Worm (Caenorhabditis elegans): Measurements from ENCODE around the gene nhr-227.

nhr-227 gene

DNA sequence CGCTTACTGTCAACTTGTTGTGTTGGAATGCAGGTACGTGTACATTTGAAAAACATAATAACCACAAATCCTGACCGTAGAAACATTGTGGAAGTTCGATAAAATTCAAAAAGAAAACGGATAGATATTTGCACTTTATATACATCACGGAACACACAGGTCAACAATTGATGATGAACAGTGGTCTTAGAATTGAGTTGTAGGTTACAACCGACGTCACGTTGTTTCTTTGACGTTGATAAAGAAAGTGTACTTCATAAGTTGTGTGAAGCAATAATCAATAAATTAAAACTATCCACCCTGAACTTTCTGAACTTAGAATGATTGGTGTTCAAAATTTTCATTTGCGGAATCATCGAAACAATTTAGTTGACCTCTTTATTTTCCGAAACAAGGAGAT, 13.5 kb upstream of the nhr-227 start, which contains the start of gene Y5H2A.1:
Gene Y5H2A.1 (minus strand): TSS at position 101 of the 400 bp plus-strand sequence.
- TF ChIP-seq mab-5 (tag; optimal IDR thresholded peaks at IDR 0.05): no peak
- no peak for TF ChIP-seq ztf-11 (tag; optimal IDR thresholded peaks at IDR 0.05)
- no peak for TF ChIP-seq unc-55 (GFP tag; optimal IDR thresholded peaks at IDR 0.05)
- no peak for TF ChIP-seq peb-1 (tag; optimal IDR thresholded peaks at IDR 0.05)
- no peak for TF ChIP-seq ztf-1 (GFP tag; conservative IDR thresholded peaks at IDR 0.05)
- TF ChIP-seq R02D3.7 (tag; optimal IDR thresholded peaks at IDR 0.05): no peak
- no peak for TF ChIP-seq nhr-6 (tag; optimal IDR thresholded peaks at IDR 0.05)
- TF ChIP-seq egl-27 (tag; optimal IDR thresholded peaks at IDR 0.05): no peak
- TF ChIP-seq ceh-16 (tag; optimal IDR thresholded peaks at IDR 0.05): no peak
- no peak for TF ChIP-seq ZK546.5 (tag; optimal IDR thresholded peaks at IDR 0.05)
- TF ChIP-seq nhr-21 (tag; optimal IDR thresholded peaks at IDR 0.05): no peak

DNA sequence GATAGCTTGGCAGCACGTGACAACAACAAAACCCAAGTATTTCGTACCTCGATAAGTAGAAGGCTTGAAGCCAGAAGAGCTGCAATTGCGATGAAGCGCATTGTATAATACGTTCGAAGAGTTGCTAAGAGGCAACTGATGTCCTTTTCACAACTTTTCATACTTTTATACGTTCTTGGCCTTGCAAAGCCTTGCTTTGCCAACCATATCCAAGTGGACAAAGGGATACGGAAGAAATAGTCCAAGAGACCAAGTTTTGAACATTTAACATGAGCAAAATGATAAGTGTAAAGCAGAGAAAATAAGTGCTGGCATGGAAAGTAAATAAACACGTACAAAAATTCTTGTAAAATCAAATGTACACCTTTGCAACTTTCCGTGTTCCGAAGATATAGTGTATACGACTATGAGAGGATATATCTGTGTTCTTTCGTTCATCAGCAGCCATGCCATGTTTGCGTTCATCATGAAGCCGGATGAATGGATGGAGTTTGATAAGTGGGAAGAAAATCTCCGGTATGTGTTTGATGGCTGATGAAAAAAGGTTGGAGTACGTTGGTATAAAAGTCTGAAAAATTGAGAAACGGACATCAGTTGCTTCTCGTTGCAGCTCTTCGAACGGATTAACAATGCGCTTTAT, 10.9 kb upstream of the nhr-227 start, which contains the start of the genes Y5H2A.4 and abu-4:
Gene Y5H2A.4 (minus strand): TSS at position 101 of the 640 bp plus-strand sequence.
Gene abu-4 (plus strand): TSS at position 590 of the 640 bp plus-strand sequence.
- TF ChIP-seq mdl-1 (tag; optimal IDR thresholded peaks at IDR 0.05): no peak
- no peak for TF ChIP-seq elt-3 (tag; optimal IDR thresholded peaks at IDR 0.05)
- TF ChIP-seq lsy-2 (tag; optimal IDR thresholded peaks at IDR 0.05): no peak

DNA sequence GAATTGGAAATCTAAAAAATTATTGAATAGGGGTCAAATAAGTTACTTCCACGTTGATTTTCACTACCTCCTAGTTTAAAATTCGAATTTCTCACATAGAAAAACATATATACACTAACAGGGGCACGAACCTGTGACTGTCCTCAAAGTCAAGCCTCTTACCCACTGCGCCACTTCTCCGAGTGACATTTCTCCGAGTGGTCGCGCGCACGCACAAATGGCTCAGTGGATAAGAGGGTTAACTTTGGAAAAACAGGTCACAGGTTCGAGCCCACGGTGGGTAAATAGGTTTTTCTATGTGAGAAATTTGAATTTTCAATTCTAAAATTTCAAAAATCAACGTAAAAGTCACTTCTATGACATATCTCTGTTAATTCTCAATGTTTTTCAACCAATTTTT, 8.0 kb upstream of the nhr-227 start:
- TF ChIP-seq sma-9 (GFP tag; optimal IDR thresholded peaks at IDR 0.05) (no peak), sma-9 (tag; optimal IDR thresholded peaks at IDR 0.05) (no peak), ZK546.5 (tag; optimal IDR thresholded peaks at IDR 0.05) (no peak), mbf-1 (tag; optimal IDR thresholded peaks at IDR 0.05) (no peak), lin-13 (GFP tag; optimal IDR thresholded peaks at IDR 0.05) (no peak), fos-1 (tag; optimal IDR thresholded peaks at IDR 0.05) (no peak)

DNA sequence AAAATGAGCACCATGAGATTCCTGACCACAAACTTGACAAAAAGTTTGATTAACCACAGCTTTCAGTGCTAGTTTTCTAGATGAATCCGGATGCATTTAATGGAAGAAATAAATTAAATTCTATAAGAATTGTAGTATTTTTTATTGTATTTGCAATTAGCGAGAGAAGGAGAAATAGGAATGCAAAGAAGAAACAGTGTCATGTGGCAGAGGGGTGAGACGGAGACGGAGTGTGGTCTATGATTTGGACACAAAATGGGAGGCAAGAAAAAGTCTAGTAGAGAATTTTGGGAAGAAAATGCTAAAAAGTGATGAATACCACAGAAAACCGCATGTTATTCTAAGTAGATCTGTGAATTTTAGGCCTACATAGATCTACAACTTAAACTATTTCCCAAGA, 7.2 kb upstream of the nhr-227 start, which contains the start of gene nhr-59:
Gene nhr-59 (minus strand): TSS at position 214 of the 400 bp plus-strand sequence.
- TF ChIP-seq mbf-1 (tag; optimal IDR thresholded peaks at IDR 0.05): no peak
- TF ChIP-seq nhr-129 (tag; optimal IDR thresholded peaks at IDR 0.05): peak; percentile 13

DNA sequence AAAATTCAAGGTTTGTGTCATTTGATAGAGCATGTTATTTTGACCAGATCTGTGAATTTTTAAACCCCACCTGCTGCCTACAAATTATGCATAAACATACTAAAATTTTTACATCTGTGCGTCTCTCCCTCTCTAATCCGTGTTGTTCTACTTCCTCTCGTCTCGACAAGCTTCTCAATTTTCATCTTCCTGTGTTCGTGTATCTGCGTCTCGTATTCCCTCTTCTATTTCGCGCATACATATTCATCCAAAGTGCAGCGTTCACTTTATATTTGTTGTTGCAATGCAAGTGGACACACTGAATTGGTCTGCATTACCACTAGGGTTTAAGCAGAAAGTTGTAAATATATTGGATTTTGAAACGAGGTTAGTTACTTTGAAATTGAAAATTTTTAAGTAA, 6.7 kb upstream of the nhr-227 start, which contains the start of gene fbxa-137:
Gene fbxa-137 (plus strand): TSS at position 274 of the 400 bp plus-strand sequence.
- no peak for TF ChIP-seq nhr-10 (tag; optimal IDR thresholded peaks at IDR 0.05)
- peak; percentile 62 for TF ChIP-seq unc-55 (GFP tag; optimal IDR thresholded peaks at IDR 0.05)
- TF ChIP-seq C34F6.9 (tag; optimal IDR thresholded peaks at IDR 0.05): peak; percentile 21

DNA sequence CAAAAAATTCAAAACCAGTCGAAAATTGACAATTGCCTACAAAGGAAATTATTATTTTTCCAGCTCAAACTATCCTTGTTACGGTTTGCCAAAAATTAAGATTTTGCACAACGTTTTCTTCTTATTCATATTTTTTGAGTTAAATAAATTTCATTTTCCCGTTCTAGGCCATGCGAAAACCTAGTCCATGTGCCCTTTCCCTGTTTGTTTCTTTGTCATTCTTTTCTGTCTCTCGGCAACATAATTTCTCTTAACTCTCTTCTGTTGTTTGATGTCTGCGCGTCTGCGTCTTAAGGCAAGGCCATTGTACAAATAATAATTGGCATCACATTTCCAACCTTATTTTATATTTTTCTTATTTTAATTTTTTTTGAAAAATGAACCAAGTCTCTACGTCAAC, 3.7 kb upstream of the nhr-227 start, which contains the start of gene nhr-228:
Gene nhr-228 (plus strand): TSS at position 261 of the 400 bp plus-strand sequence.
- TF ChIP-seq F13H6.1 (tag; optimal IDR thresholded peaks at IDR 0.05): peak; percentile 15
- peak; percentile 41 for TF ChIP-seq nhr-129 (tag; optimal IDR thresholded peaks at IDR 0.05)
- TF ChIP-seq lin-11 (tag; optimal IDR thresholded peaks at IDR 0.05): no peak
- TF ChIP-seq crh-2 (tag; optimal IDR thresholded peaks at IDR 0.05): peak; percentile 17
- peak; percentile 29 for TF ChIP-seq unc-55 (GFP tag; optimal IDR thresholded peaks at IDR 0.05)
- no peak for TF ChIP-seq aly-2 (tag; optimal IDR thresholded peaks at IDR 0.05)
- peak; percentile 13 for TF ChIP-seq gmeb-1 (tag; optimal IDR thresholded peaks at IDR 0.05)
- peak; percentile 45 for TF ChIP-seq sma-9 (GFP tag; optimal IDR thresholded peaks at IDR 0.05)
- TF ChIP-seq sma-9 (tag; optimal IDR thresholded peaks at IDR 0.05): no peak
- no peak for TF ChIP-seq unc-62 (GFP tag; optimal IDR thresholded peaks at IDR 0.05)
- TF ChIP-seq nhr-25 (tag; optimal IDR thresholded peaks at IDR 0.05): peak; percentile 15
- TF ChIP-seq nhr-12 (tag; optimal IDR thresholded peaks at IDR 0.05): no peak
- no peak for TF ChIP-seq ama-1 (optimal IDR thresholded peaks at IDR 0.05)
- peak; percentile 19 for TF ChIP-seq blmp-1 (tag; optimal IDR thresholded peaks at IDR 0.05; ENCODE audit: insufficient read depth)
- TF ChIP-seq dmd-4 (tag; optimal IDR thresholded peaks at IDR 0.05): no peak
- TF ChIP-seq nhr-23 (tag; optimal IDR thresholded peaks at IDR 0.05): no peak
- no peak for TF ChIP-seq nhr-11 (tag; optimal IDR thresholded peaks at IDR 0.05)
- TF ChIP-seq peb-1 (tag; optimal IDR thresholded peaks at IDR 0.05): no peak
- TF ChIP-seq ZK546.5 (tag; optimal IDR thresholded peaks at IDR 0.05): no peak
- TF ChIP-seq zag-1 (tag; optimal IDR thresholded peaks at IDR 0.05): no peak
- TF ChIP-seq mab-5 (tag; optimal IDR thresholded peaks at IDR 0.05): no peak
- no peak for TF ChIP-seq lin-13 (GFP tag; optimal IDR thresholded peaks at IDR 0.05)
- TF ChIP-seq alr-1 (tag; optimal IDR thresholded peaks at IDR 0.05): no peak
- peak; percentile 74 for TF ChIP-seq fos-1 (tag; optimal IDR thresholded peaks at IDR 0.05)
- peak in 1 of 2 experiments; percentile 54 for TF ChIP-seq lsy-2 (tag; optimal IDR thresholded peaks at IDR 0.05)
- TF ChIP-seq lin-39 (tag; optimal IDR thresholded peaks at IDR 0.05): no peak
- peak; percentile 77 for TF ChIP-seq skn-1 (tag; optimal IDR thresholded peaks at IDR 0.05)
- TF ChIP-seq nhr-77 (tag; optimal IDR thresholded peaks at IDR 0.05): no peak
- peak; percentile 60 for TF ChIP-seq C34F6.9 (tag; optimal IDR thresholded peaks at IDR 0.05)
- TF ChIP-seq egl-27 (tag; optimal IDR thresholded peaks at IDR 0.05): no peak

All from whole organism, L2 larva.